Worm (Caenorhabditis elegans) whole organism, L4/young adult: ENCODE data around the gene pzf-1.

Source experiments
- dao-5 ChIP-seq: sonication (generic microtip); optimal IDR thresholded peaks from 2 replicates; lab custom pipeline; 2016; ENCODE audit warnings: missing genotype, missing genetic modification characterization, moderate library complexity, missing compliant biosample characterization
- him-1 ChIP-seq: sonication (generic microtip); optimal IDR thresholded peaks from 2 replicates; lab custom pipeline; 2016; ENCODE audit warnings: missing genotype, missing genetic modification reagents, missing genetic modification characterization, missing compliant biosample characterization

DNA sequence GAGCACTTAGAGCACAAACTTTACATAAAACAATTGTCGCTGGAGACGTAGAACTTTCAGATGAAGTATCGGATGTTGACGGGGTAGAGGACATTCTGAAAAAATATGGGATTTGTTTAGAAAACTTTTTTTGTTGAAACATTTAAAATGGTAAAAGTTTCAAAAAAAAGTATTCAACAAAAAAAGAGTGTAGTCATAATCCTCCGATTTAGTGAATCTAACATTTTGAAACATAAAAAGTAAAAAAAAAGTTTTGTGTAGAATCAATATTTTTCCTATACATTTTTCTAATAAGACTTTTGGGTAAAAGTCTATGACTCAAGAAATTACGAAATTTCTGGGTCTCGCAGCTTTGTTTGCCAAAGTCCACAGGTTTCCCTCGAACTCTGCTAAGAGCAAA, 31.6 kb downstream of the pzf-1 start, which contains the start of gene nhr-213:
- TF ChIP-seq dao-5 (no peak), him-1 (tag; lab: Kevin White, UChicago) (no peak)
